Worm (Caenorhabditis elegans): Measurements from ENCODE around the gene uba-1.
"Not testable (repeated sequence)": the region's sequence is repeated elsewhere in the genome, so short reads cannot be mapped to it uniquely, and the experiment has no call there.

Gene uba-1

ce11 chrIV:10040803-10041202 is 46.1 kb upstream of the uba-1 start, which contains the start of gene dhs-31:
Gene dhs-31, minus strand, starts transcription at chrIV:10040903.
- TF ChIP-seq fkh-10 (GFP tag; optimal IDR thresholded peaks at IDR 0.05) (no peak), ceh-82 (tag; optimal IDR thresholded peaks at IDR 0.05) (no peak), ceh-28 (tag; optimal IDR thresholded peaks at IDR 0.05) (no peak), snpc-4 (tag; optimal IDR thresholded peaks at IDR 0.05) (no peak), daf-12 (tag; optimal IDR thresholded peaks at IDR 0.05) (no peak), tbx-2 (tag; optimal IDR thresholded peaks at IDR 0.05) (no peak), unc-62 (GFP tag; optimal IDR thresholded peaks at IDR 0.05) (no peak), nhr-237 (tag; optimal IDR thresholded peaks at IDR 0.05) (no peak), aly-2 (tag; optimal IDR thresholded peaks at IDR 0.05) (no peak), nhr-43 (tag; optimal IDR thresholded peaks at IDR 0.05; ENCODE audit: poor library complexity, severe bottlenecking) (no peak), R02D3.7 (tag; optimal IDR thresholded peaks at IDR 0.05) (no peak), ceh-16 (tag; optimal IDR thresholded peaks at IDR 0.05) (no peak), ceh-9 (tag; optimal IDR thresholded peaks at IDR 0.05) (no peak)

- TF ChIP-seq R02D3.7 (tag; optimal IDR thresholded peaks at IDR 0.05) = no peak
- no peak for TF ChIP-seq elt-1 (tag; optimal IDR thresholded peaks at IDR 0.05)
- no peak for TF ChIP-seq nhr-11 (tag; optimal IDR thresholded peaks at IDR 0.05)
- no peak for TF ChIP-seq ceh-28 (tag; optimal IDR thresholded peaks at IDR 0.05)
- TF ChIP-seq eor-1 (tag; optimal IDR thresholded peaks at IDR 0.05) = no peak
- no peak for TF ChIP-seq nhr-43 (tag; optimal IDR thresholded peaks at IDR 0.05; ENCODE audit: poor library complexity, severe bottlenecking)
- TF ChIP-seq skn-1 (tag; optimal IDR thresholded peaks at IDR 0.05) = no peak
- TF ChIP-seq lsy-12 (tag; optimal IDR thresholded peaks at IDR 0.05) = no peak
- no peak for TF ChIP-seq lin-15B (tag; optimal IDR thresholded peaks at IDR 0.05)
- no peak for TF ChIP-seq nhr-237 (tag; optimal IDR thresholded peaks at IDR 0.05)
- TF ChIP-seq zag-1 (tag; optimal IDR thresholded peaks at IDR 0.05) = no peak
- TF ChIP-seq sea-2 (GFP tag; optimal IDR thresholded peaks at IDR 0.05) = no peak
- no peak for TF ChIP-seq snpc-4 (tag; optimal IDR thresholded peaks at IDR 0.05)
- TF ChIP-seq nhr-23 (tag; optimal IDR thresholded peaks at IDR 0.05) = no peak
Measured at ce11 chrIV:10036966-10037365, 42.2 kb upstream of the uba-1 start, which contains the start of gene F44D12.10. Gene F44D12.10, minus strand, starts transcription at chrIV:10037066.

ce11 chrIV:10033053-10033452 is 38.3 kb upstream of the uba-1 start, which contains the start of gene F44D12.6:
Gene F44D12.6, plus strand, starts transcription at chrIV:10033353.
- TF ChIP-seq mdl-1 (tag; optimal IDR thresholded peaks at IDR 0.05) (no peak), ztf-11 (tag; optimal IDR thresholded peaks at IDR 0.05) (no peak), R02D3.7 (tag; optimal IDR thresholded peaks at IDR 0.05) (no peak), ceh-28 (tag; optimal IDR thresholded peaks at IDR 0.05) (no peak), unc-39 (tag; optimal IDR thresholded peaks at IDR 0.05) (no peak), fos-1 (tag; optimal IDR thresholded peaks at IDR 0.05) (no peak), pqm-1 (tag; optimal IDR thresholded peaks at IDR 0.05) (no peak), ceh-16 (tag; optimal IDR thresholded peaks at IDR 0.05) (no peak)

- not testable (repeated sequence) for TF ChIP-seq fos-1 (tag; optimal IDR thresholded peaks at IDR 0.05); nhr-43 (tag; optimal IDR thresholded peaks at IDR 0.05; ENCODE audit: poor library complexity, severe bottlenecking); aly-2 (tag; optimal IDR thresholded peaks at IDR 0.05)
Measured at ce11 chrIV:10028779-10029178, 34.0 kb upstream of the uba-1 start, which contains the start of the genes F44D12.16 and msd-2. Gene F44D12.16, plus strand, starts transcription at chrIV:10029079. Gene msd-2, plus strand, starts transcription at chrIV:10029083.

- TF ChIP-seq ceh-16 (tag; optimal IDR thresholded peaks at IDR 0.05) (no peak), elt-2 (tag; optimal IDR thresholded peaks at IDR 0.05) (no peak), zag-1 (tag; optimal IDR thresholded peaks at IDR 0.05) (no peak), fkh-10 (GFP tag; optimal IDR thresholded peaks at IDR 0.05) (no peak), nhr-67 (tag; optimal IDR thresholded peaks at IDR 0.05) (no peak), mdl-1 (tag; optimal IDR thresholded peaks at IDR 0.05) (no peak), nhr-25 (tag; optimal IDR thresholded peaks at IDR 0.05) (no peak), sea-2 (GFP tag; optimal IDR thresholded peaks at IDR 0.05) (no peak), lin-15B (tag; optimal IDR thresholded peaks at IDR 0.05) (no peak), nhr-237 (tag; optimal IDR thresholded peaks at IDR 0.05) (no peak), nhr-76 (tag; optimal IDR thresholded peaks at IDR 0.05) (no peak)
Measured at ce11 chrIV:10027566-10027965, 32.8 kb upstream of the uba-1 start, which contains the start of gene gipc-2. Gene gipc-2, minus strand, starts transcription at chrIV:10027666.

ce11 chrIV:10026129-10026528 is 31.4 kb upstream of the uba-1 start:
- TF ChIP-seq nhr-23 (tag; optimal IDR thresholded peaks at IDR 0.05) (no peak), lin-39 (tag; optimal IDR thresholded peaks at IDR 0.05) (no peak), ceh-9 (tag; optimal IDR thresholded peaks at IDR 0.05) (no peak), tbx-2 (tag; optimal IDR thresholded peaks at IDR 0.05) (no peak), pqm-1 (tag; optimal IDR thresholded peaks at IDR 0.05) (no peak), fos-1 (tag; optimal IDR thresholded peaks at IDR 0.05) (no peak), elt-2 (tag; optimal IDR thresholded peaks at IDR 0.05) (no peak), ztf-11 (tag; optimal IDR thresholded peaks at IDR 0.05) (no peak), ceh-28 (tag; optimal IDR thresholded peaks at IDR 0.05) (no peak), unc-62 (GFP tag; optimal IDR thresholded peaks at IDR 0.05) (no peak), egl-5 (tag; optimal IDR thresholded peaks at IDR 0.05) (no peak), nhr-43 (tag; optimal IDR thresholded peaks at IDR 0.05; ENCODE audit: poor library complexity, severe bottlenecking) (no peak), aly-2 (tag; optimal IDR thresholded peaks at IDR 0.05) (no peak), ama-1 (optimal IDR thresholded peaks at IDR 0.05) (no peak), sea-2 (GFP tag; optimal IDR thresholded peaks at IDR 0.05) (no peak), ztf-4 (tag; optimal IDR thresholded peaks at IDR 0.05) (no peak), nhr-12 (tag; optimal IDR thresholded peaks at IDR 0.05) (no peak), nhr-77 (tag; optimal IDR thresholded peaks at IDR 0.05) (no peak), skn-1 (tag; optimal IDR thresholded peaks at IDR 0.05) (no peak)
